Worm (Caenorhabditis elegans) whole organism, mixed stage, embryonic: ENCODE results near the gene eif-2Balpha.

Experiments
- M03D4.4 ChIP-seq: sonication (generic microtip); optimal IDR thresholded peaks from 2 replicates; lab custom pipeline; 2017; ENCODE audit warnings: mild to moderate bottlenecking, missing genetic modification characterization, missing compliant biosample characterization
- bed-3 ChIP-seq: fragments of 200-800 bp; sonication (Bioruptor generic); optimal IDR thresholded peaks from 3 replicates; lab custom pipeline; 2018; ENCODE audit warnings: mild to moderate bottlenecking, missing genetic modification characterization, moderate library complexity, missing compliant biosample characterization
- blmp-1 ChIP-seq: fragments of 150-350 bp; optimal IDR thresholded peaks from 2 replicates; lab custom pipeline; 2014; ENCODE audit warnings: missing biosample characterization, missing genetic modification characterization
- ceh-39 ChIP-seq: fragments of 150-350 bp; optimal IDR thresholded peaks from 2 replicates; lab custom pipeline; 2014; ENCODE audit warnings: missing biosample characterization, missing genetic modification characterization
- ceh-43 ChIP-seq: fragments of 200-800 bp; sonication (Bioruptor generic); optimal IDR thresholded peaks from 2 replicates; lab custom pipeline; 2018; ENCODE audit warnings: mild to moderate bottlenecking, missing genetic modification characterization, moderate library complexity, missing compliant biosample characterization
- ces-1 ChIP-seq: fragments of 150-350 bp; optimal IDR thresholded peaks from 2 replicates; lab custom pipeline; 2014; ENCODE audit warnings: missing biosample characterization, missing genetic modification reagents, missing genetic modification characterization
- cnd-1 ChIP-seq: fragments of 200-800 bp; sonication (Bioruptor generic); optimal IDR thresholded peaks from 2 replicates; lab custom pipeline; 2018; ENCODE audit warnings: mild to moderate bottlenecking, missing genetic modification characterization, missing compliant biosample characterization
- drap-1 ChIP-seq: fragments of 200-800 bp; sonication (Bioruptor generic); optimal IDR thresholded peaks from 3 replicates; lab custom pipeline; 2018; ENCODE audit warnings: mild to moderate bottlenecking, missing genetic modification characterization, missing compliant biosample characterization
- elt-1 ChIP-seq: sonication (generic microtip); optimal IDR thresholded peaks from 2 replicates; lab custom pipeline; 2017; ENCODE audit warnings: missing genetic modification characterization, mild to moderate bottlenecking, missing compliant biosample characterization, antibody characterized with exemption, moderate library complexity, borderline replicate concordance; ENCODE audit not compliant: insufficient read depth
- elt-3 ChIP-seq: fragments of 150-350 bp; optimal IDR thresholded peaks from 2 replicates; lab custom pipeline; 2014; ENCODE audit warnings: missing biosample characterization, missing genetic modification characterization
- flh-1 ChIP-seq: fragments of 200-800 bp; sonication (Bioruptor generic); optimal IDR thresholded peaks from 2 replicates; lab custom pipeline; 2018; ENCODE audit warnings: mild to moderate bottlenecking, missing genetic modification characterization, moderate library complexity, missing compliant biosample characterization
- hlh-1 ChIP-seq: fragments of 150-350 bp; optimal IDR thresholded peaks from 2 replicates; lab custom pipeline; 2014; ENCODE audit warnings: missing biosample characterization, missing genetic modification reagents, missing genetic modification characterization
- lin-13 ChIP-seq: fragments of 150-350 bp; optimal IDR thresholded peaks from 2 replicates; lab custom pipeline; 2014; ENCODE audit warnings: missing biosample characterization, missing genetic modification characterization
- lin-32 ChIP-seq: fragments of 200-800 bp; sonication (Bioruptor generic); optimal IDR thresholded peaks from 2 replicates; lab custom pipeline; 2018; ENCODE audit warnings: mild to moderate bottlenecking, missing genetic modification characterization, missing compliant biosample characterization
- lsy-2 ChIP-seq: fragments of 150-350 bp; optimal IDR thresholded peaks from 2 replicates; lab custom pipeline; 2014; ENCODE audit warnings: missing biosample characterization, missing genetic modification characterization
- mab-5 ChIP-seq: fragments of 150-350 bp; optimal IDR thresholded peaks from 2 replicates; lab custom pipeline; 2014; ENCODE audit warnings: missing biosample characterization, missing genetic modification characterization
- mep-1 ChIP-seq: fragments of 150-350 bp; optimal IDR thresholded peaks from 2 replicates; lab custom pipeline; 2017; ENCODE audit warnings: missing biosample characterization, missing genetic modification reagents, missing genetic modification characterization, inconsistent platforms
- mls-2 ChIP-seq: sonication (generic microtip); optimal IDR thresholded peaks from 2 replicates; lab custom pipeline; 2016; ENCODE audit warnings: mild to moderate bottlenecking, missing genetic modification characterization, moderate library complexity, missing compliant biosample characterization
- nhr-12 ChIP-seq: fragments of 150-350 bp; optimal IDR thresholded peaks from 2 replicates; lab custom pipeline; 2014; ENCODE audit warnings: missing biosample characterization, missing genetic modification characterization
- nhr-2 ChIP-seq: fragments of 150-350 bp; optimal IDR thresholded peaks from 2 replicates; lab custom pipeline; 2014; ENCODE audit warnings: missing biosample characterization, missing genetic modification characterization
- nhr-237 ChIP-seq: fragments of 150-350 bp; optimal IDR thresholded peaks from 2 replicates; lab custom pipeline; 2014; ENCODE audit warnings: missing biosample characterization, missing genetic modification characterization
- nhr-28 ChIP-seq: fragments of 150-350 bp; optimal IDR thresholded peaks from 2 replicates; lab custom pipeline; 2014; ENCODE audit warnings: missing biosample characterization, missing genetic modification characterization
- pha-4 ChIP-seq: fragments of 150-350 bp; optimal IDR thresholded peaks from 2 replicates; lab custom pipeline; 2018; ENCODE audit warnings: missing biosample characterization, missing genetic modification reagents, missing genetic modification characterization
- sem-2 ChIP-seq: fragments of 200-800 bp; sonication (Bioruptor generic); optimal IDR thresholded peaks from 2 replicates; lab custom pipeline; 2018; ENCODE audit warnings: mild to moderate bottlenecking, missing genetic modification characterization, missing compliant biosample characterization
- sptf-1 ChIP-seq: sonication (generic microtip); optimal IDR thresholded peaks from 2 replicates; lab custom pipeline; 2017; ENCODE audit warnings: mild to moderate bottlenecking, missing genetic modification characterization, moderate library complexity, missing compliant biosample characterization
- tbx-8 ChIP-seq: fragments of 200-800 bp; sonication (Bioruptor generic); optimal IDR thresholded peaks from 2 replicates; lab custom pipeline; 2018; ENCODE audit warnings: mild to moderate bottlenecking, missing genetic modification characterization, moderate library complexity, missing compliant biosample characterization
- unc-120 ChIP-seq: sonication (generic microtip); optimal IDR thresholded peaks from 2 replicates; lab custom pipeline; 2017; ENCODE audit warnings: missing genetic modification characterization, missing compliant biosample characterization; ENCODE audit not compliant: poor library complexity, severe bottlenecking
- unc-39 ChIP-seq: fragments of 150-350 bp; optimal IDR thresholded peaks from 2 replicates; lab custom pipeline; 2014; ENCODE audit warnings: missing biosample characterization, missing genetic modification characterization
- unc-62 ChIP-seq: fragments of 150-350 bp; optimal IDR thresholded peaks from 2 replicates; lab custom pipeline; 2014; ENCODE audit warnings: missing biosample characterization, missing genetic modification reagents, missing genetic modification characterization
- zip-8 ChIP-seq: fragments of 150-350 bp; optimal IDR thresholded peaks from 2 replicates; lab custom pipeline; 2014; ENCODE audit warnings: missing biosample characterization, missing genetic modification characterization
- ztf-11 ChIP-seq: fragments of 150-350 bp; optimal IDR thresholded peaks from 2 replicates; lab custom pipeline; 2014; ENCODE audit warnings: missing biosample characterization, missing genetic modification characterization

Gene eif-2Balpha

ce11 chrIII:9501072-9501471 lies 41.8 kb upstream of the eif-2Balpha start:
- TF ChIP-seq hlh-1 (tag; lab: Kevin White, UChicago) (no peak), lin-13 (tag; lab: Kevin White, UChicago) (no peak), nhr-237 (tag; lab: Kevin White, UChicago) (no peak), elt-3 (no peak), mep-1 (tag; lab: Kevin White, UChicago) (no peak), sem-2 (GFP tag; lab: Kevin White, UChicago) (no peak), unc-62 (GFP tag; lab: Kevin White, UChicago) (no peak), flh-1 (no peak), nhr-12 (tag; lab: Kevin White, UChicago) (no peak), M03D4.4 (tag; lab: Kevin White, UChicago) (no peak), nhr-28 (tag; lab: Kevin White, UChicago) (no peak), ceh-43 (GFP tag; lab: Kevin White, UChicago) (no peak), tbx-8 (GFP tag; lab: Kevin White, UChicago) (no peak), nhr-2 (tag; lab: Kevin White, UChicago) (no peak), lin-32 (GFP tag; lab: Kevin White, UChicago) (no peak), elt-1 (tag; lab: Kevin White, UChicago) (no peak)

DNA sequence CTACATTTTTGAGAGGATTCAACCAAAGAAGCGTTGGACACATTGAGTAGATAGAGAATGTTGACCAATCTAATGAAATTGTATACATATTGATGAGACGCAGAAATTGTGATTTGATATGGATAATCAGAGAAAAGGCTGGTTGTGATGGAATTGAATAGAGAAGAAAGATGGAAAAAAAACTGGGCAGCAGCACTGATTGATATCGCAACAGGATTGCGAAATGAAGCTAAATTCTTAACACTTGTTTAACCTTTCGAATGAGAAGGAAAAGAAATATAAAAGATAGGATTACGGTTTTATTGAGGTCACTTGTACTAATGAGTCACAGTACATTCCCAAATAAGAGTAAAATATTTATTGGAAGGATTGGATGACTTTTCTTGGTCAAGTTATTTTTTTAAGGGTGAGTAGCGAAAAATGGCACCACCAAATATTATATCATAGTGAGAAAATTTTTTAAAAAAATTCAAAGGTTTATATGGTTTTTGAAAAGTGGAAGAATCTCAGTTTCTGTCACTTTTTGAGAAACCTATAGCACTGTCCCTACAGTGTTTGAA lies 40.7 kb upstream of the eif-2Balpha start:
- no peak for TF ChIP-seq ztf-11

DNA sequence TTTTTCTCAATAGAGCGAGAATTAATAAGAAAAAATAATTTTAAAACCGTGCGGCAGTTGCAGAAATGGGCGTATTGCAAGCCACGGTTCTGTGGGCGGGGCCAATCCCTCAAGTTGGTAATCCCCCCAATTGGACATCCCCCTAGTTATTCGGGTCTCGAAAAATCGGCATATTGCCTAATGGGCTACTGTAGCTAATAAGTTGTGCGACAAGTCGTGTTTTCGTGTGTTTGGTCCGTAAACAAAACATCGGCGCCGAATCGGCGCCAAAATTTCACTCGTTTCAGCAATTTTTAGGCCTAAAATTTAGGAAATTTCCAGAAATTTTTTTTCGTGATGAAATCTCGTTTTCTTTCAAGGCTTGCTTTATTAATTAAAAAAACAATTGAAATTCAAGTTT lies 38.6 kb upstream of the eif-2Balpha start:
- no peak for TF ChIP-seq lsy-2
- no peak for TF ChIP-seq elt-3
- no peak for TF ChIP-seq unc-120
- TF ChIP-seq drap-1 (GFP tag; lab: Kevin White, UChicago): no peak
- no peak for TF ChIP-seq flh-1
- TF ChIP-seq, all 35 proteins: peak for 0

DNA sequence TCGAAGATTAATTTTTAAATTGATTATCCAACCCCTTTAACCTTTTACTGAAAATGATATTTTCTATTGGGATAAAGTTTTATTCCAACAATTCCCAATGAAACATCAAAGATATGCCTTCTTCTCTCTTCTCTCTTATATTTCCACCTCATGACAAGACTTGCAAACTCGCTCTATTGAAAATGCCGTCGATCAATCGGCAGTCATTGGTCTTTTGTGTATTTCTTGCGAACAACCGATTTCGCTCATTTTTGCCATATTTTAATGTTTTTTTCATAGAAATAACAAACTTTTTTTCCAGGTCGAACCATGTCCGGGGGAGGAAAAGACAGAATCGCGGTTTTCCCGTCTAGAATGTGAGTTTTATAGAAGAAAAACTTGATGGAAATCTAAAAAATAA lies 35.1 kb upstream of the eif-2Balpha start, which contains the start of gene vha-14:
Gene vha-14 (plus strand): TSS at position 302 of the 400 bp plus-strand sequence.
- TF ChIP-seq unc-39 (tag; lab: Kevin White, UChicago) (no peak), ces-1 (GFP tag; lab: Kevin White, UChicago) (peak; percentile 6), tbx-8 (GFP tag; lab: Kevin White, UChicago) (no peak), mep-1 (tag; lab: Kevin White, UChicago) (peak; percentile 71), nhr-237 (tag; lab: Kevin White, UChicago) (peak; percentile 19), nhr-2 (tag; lab: Kevin White, UChicago) (no peak), cnd-1 (no peak), lsy-2 (peak; percentile 38), zip-8 (tag; lab: Kevin White, UChicago) (no peak), unc-62 (GFP tag; lab: Kevin White, UChicago) (peak; percentile 38), elt-1 (tag; lab: Kevin White, UChicago) (no peak), ceh-39 (tag; lab: Kevin White, UChicago) (no peak), M03D4.4 (tag; lab: Kevin White, UChicago) (no peak), bed-3 (GFP tag; lab: Kevin White, UChicago) (no peak), mab-5 (no peak), lin-32 (GFP tag; lab: Kevin White, UChicago) (no peak), elt-3 (no peak)
- TF ChIP-seq, all 35 proteins: peak for 5

DNA sequence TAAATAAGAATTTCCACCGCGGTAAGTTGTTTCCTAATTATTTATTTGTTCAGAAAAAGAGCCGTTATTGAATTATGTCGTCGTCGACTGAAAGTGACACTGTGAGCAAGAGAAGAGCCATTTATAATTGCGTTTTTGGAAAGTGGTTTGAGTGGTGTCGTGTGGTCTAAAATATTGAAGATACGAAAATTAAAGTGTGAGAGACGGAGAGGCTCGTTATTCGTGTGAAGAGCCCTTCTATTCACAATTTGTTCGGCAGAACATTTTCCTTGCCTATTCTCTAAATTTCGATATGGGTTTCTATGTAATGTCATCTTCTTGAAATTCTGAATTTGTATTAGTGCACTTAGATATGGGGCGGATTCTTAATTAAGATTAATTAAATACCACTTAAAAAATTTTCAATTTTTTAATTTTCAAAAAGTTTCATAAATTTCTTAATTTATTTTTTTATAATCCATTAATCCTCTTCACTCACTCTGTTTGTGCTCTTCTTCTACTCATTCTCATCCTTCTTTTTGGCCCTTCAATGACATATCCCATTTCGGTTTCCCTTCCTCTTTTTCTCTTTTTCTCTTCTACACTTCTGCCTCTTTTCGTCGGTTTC lies 33.1 kb upstream of the eif-2Balpha start:
- TF ChIP-seq nhr-28 (tag; lab: Kevin White, UChicago) (no peak), hlh-1 (tag; lab: Kevin White, UChicago) (no peak), pha-4 (no peak), nhr-237 (tag; lab: Kevin White, UChicago) (no peak), elt-3 (no peak), unc-62 (GFP tag; lab: Kevin White, UChicago) (peak; percentile 45), unc-120 (peak; percentile 23), lin-13 (tag; lab: Kevin White, UChicago) (no peak), ces-1 (GFP tag; lab: Kevin White, UChicago) (peak; percentile 94), sptf-1 (tag; lab: Kevin White, UChicago) (no peak), lin-32 (GFP tag; lab: Kevin White, UChicago) (no peak), drap-1 (GFP tag; lab: Kevin White, UChicago) (no peak), unc-39 (tag; lab: Kevin White, UChicago) (no peak), blmp-1 (no peak), ceh-39 (tag; lab: Kevin White, UChicago) (no peak), elt-1 (tag; lab: Kevin White, UChicago) (no peak), cnd-1 (no peak), mls-2 (no peak)
- TF ChIP-seq, all 35 proteins: peak for 3
